Worm (Caenorhabditis elegans): Measurements from ENCODE around the gene srsx-15.

DNA sequence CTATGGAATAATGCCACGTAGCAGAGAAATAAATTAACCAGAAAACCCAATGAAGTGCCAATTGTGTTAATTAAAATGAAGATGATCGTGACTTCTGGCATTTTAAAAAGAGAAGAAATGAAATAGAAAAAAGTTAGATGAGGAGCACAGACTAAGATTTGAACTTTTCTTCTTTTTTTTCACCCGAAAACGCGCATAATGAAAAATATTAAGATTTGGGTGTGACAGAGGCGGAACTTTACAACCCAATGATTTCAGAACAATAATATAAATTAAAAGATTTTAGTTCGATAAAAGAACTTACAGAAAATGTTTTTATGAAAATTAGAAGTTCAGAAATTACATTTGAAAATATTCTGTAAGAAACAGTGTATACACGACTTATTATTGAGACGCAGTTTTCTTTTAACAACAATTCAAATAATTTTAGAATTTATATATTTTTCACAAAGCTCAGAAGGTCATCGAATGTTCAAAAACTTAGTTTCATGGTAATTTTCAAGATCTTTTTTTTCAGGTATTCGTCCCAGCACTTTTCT lies 22.0 kb upstream of the srsx-15 start, which contains the start of the genes srd-8 and B0547.2:
- TF ChIP-seq ceh-19 (GFP tag; optimal IDR thresholded peaks at IDR 0.05), result no peak
- TF ChIP-seq ceh-34 (tag; optimal IDR thresholded peaks at IDR 0.05), result no peak
- no peak for TF ChIP-seq pha-2 (tag; optimal IDR thresholded peaks at IDR 0.05)
- TF ChIP-seq pax-1 (tag; optimal IDR thresholded peaks at IDR 0.05), result no peak
- no peak for TF ChIP-seq nhr-11 (tag; optimal IDR thresholded peaks at IDR 0.05)
- TF ChIP-seq ceh-6 (GFP tag; optimal IDR thresholded peaks at IDR 0.05), result no peak
- no peak for TF ChIP-seq pag-3 (tag; optimal IDR thresholded peaks at IDR 0.05; ENCODE audit: borderline replicate concordance)
- no peak for TF ChIP-seq hlh-15 (tag; optimal IDR thresholded peaks at IDR 0.05)
- no peak for TF ChIP-seq pqm-1 (tag; optimal IDR thresholded peaks at IDR 0.05)
- TF ChIP-seq elt-4 (tag; optimal IDR thresholded peaks at IDR 0.05), result no peak
- no peak for TF ChIP-seq hlh-8 (tag; optimal IDR thresholded peaks at IDR 0.05)
- no peak for TF ChIP-seq dmd-4 (tag; optimal IDR thresholded peaks at IDR 0.05; ENCODE audit: borderline replicate concordance)

Measured in whole organism, late embryonic.